Worm (Caenorhabditis elegans) whole organism, young adult: ENCODE measurements around the gene K05F1.6.

Source experiments
- B0336.3 ChIP-seq: fragments of 200-800 bp; sonication (Bioruptor generic); IDR thresholded peaks from 2 replicates; pipeline ENCODE4 v1.3.6; 2022; ENCODE audit warnings: missing genetic modification characterization, missing compliant biosample characterization
- C17E4.6 ChIP-seq: fragments of 200-800 bp; sonication (Bioruptor generic); IDR thresholded peaks from 2 replicates; pipeline ENCODE4 v1.3.6; 2022; ENCODE audit warnings: missing genetic modification reagents, missing genetic modification characterization, missing compliant biosample characterization
- F33H1.4 ChIP-seq: fragments of 200-800 bp; sonication (Bioruptor generic); IDR thresholded peaks from 2 replicates; pipeline ENCODE4 v1.3.6; 2022; ENCODE audit warnings: missing genetic modification reagents, missing genetic modification characterization, missing compliant biosample characterization
- F52B5.7 ChIP-seq: sonication (generic microtip); optimal IDR thresholded peaks from 2 replicates; lab custom pipeline; 2016; ENCODE audit warnings: mild to moderate bottlenecking, missing genetic modification characterization, missing compliant biosample characterization
- F57A8.1 ChIP-seq: fragments of 200-800 bp; sonication (Bioruptor generic); optimal IDR thresholded peaks from 2 replicates; lab custom pipeline; 2018; ENCODE audit warnings: mild to moderate bottlenecking, missing genetic modification characterization, moderate library complexity, missing compliant biosample characterization
- T26A5.8 ChIP-seq: sonication (generic microtip); optimal IDR thresholded peaks from 2 replicates; lab custom pipeline; 2016; ENCODE audit warnings: missing genetic modification characterization, missing compliant biosample characterization
- Y53G8AR.9 ChIP-seq: fragments of 200-800 bp; sonication (Bioruptor generic); conservative IDR thresholded peaks from 2 replicates; pipeline ENCODE4 v1.3.6; 2022; ENCODE audit warnings: missing genetic modification reagents, missing genetic modification characterization, missing compliant biosample characterization
- Y67H2A.10 ChIP-seq: fragments of 200-800 bp; sonication (Bioruptor generic); conservative IDR thresholded peaks from 2 replicates; pipeline ENCODE4 v1.3.6; 2022; ENCODE audit warnings: missing genetic modification reagents, missing genetic modification characterization, missing compliant biosample characterization
- Y79H2A.3 ChIP-seq: fragments of 200-800 bp; sonication (Bioruptor generic); conservative IDR thresholded peaks from 2 replicates; pipeline ENCODE4 v1.3.6; 2022; ENCODE audit warnings: missing genetic modification reagents, missing genetic modification characterization, missing compliant biosample characterization
- Y95B8A.8 ChIP-seq: fragments of 200-800 bp; sonication (Bioruptor generic); IDR thresholded peaks from 2 replicates; pipeline ENCODE4 v1.3.6; 2022; ENCODE audit warnings: missing genetic modification reagents, missing genetic modification characterization, missing compliant biosample characterization
- akir-1 ChIP-seq: fragments of 200-800 bp; sonication (Bioruptor generic); optimal IDR thresholded peaks from 2 replicates; lab custom pipeline; 2018; ENCODE audit warnings: mild to moderate bottlenecking, missing genetic modification characterization, moderate library complexity, missing compliant biosample characterization
- aptf-3 ChIP-seq: fragments of 200-800 bp; sonication (Bioruptor generic); IDR thresholded peaks from 2 replicates; pipeline ENCODE4 v1.3.6; 2022; ENCODE audit warnings: missing genetic modification characterization, missing compliant biosample characterization
- athp-1 ChIP-seq: sonication (generic microtip); optimal IDR thresholded peaks from 2 replicates; lab custom pipeline; 2017; ENCODE audit warnings: mild to moderate bottlenecking, missing genetic modification characterization, missing compliant biosample characterization
- attf-5 ChIP-seq: fragments of 200-800 bp; sonication (Bioruptor generic); optimal IDR thresholded peaks from 2 replicates; lab custom pipeline; 2018; ENCODE audit warnings: mild to moderate bottlenecking, missing genetic modification characterization, missing compliant biosample characterization
- bed-2 ChIP-seq: fragments of 200-800 bp; sonication (Bioruptor generic); IDR thresholded peaks from 2 replicates; pipeline ENCODE4 v1.3.6; 2022; ENCODE audit warnings: missing genetic modification reagents, missing genetic modification characterization, missing compliant biosample characterization
- cebp-1 ChIP-seq, 2 experiments: fragments of 200-800 bp in 1 of 2; sonication (Bioruptor generic) in 1 of 2; sonication (generic microtip) in 1 of 2; IDR thresholded peaks in 1 of 2; optimal IDR thresholded peaks in 1 of 2; 2 replicates each; pipeline versions ENCODE4 v1.3.6 to Lab custom; 2017 to 2022; ENCODE audit warnings: missing compliant biosample characterization in 2 of 2, missing genetic modification characterization in 2 of 2, mild to moderate bottlenecking in 1 of 2, missing genetic modification reagents in 1 of 2, moderate library complexity in 1 of 2
- ceh-79 ChIP-seq: sonication (generic microtip); optimal IDR thresholded peaks from 2 replicates; lab custom pipeline; 2017; ENCODE audit warnings: mild to moderate bottlenecking, missing genetic modification characterization, missing compliant biosample characterization
- ceh-91 ChIP-seq: fragments of 200-800 bp; sonication (Bioruptor generic); IDR thresholded peaks from 2 replicates; pipeline ENCODE4 v1.3.6; 2022; ENCODE audit warnings: missing genetic modification reagents, missing genetic modification characterization, missing compliant biosample characterization
- dpl-1 ChIP-seq: fragments of 150-350 bp; optimal IDR thresholded peaks from 2 replicates; lab custom pipeline; 2014; ENCODE audit warnings: missing biosample characterization, missing genetic modification reagents, missing genetic modification characterization
- him-1 ChIP-seq: sonication (generic microtip); optimal IDR thresholded peaks from 2 replicates; lab custom pipeline; 2016; ENCODE audit warnings: missing genotype, missing genetic modification reagents, missing genetic modification characterization, missing compliant biosample characterization
- hlh-26 ChIP-seq: fragments of 200-800 bp; sonication (Bioruptor generic); conservative IDR thresholded peaks from 2 replicates; pipeline ENCODE4 v1.3.6; 2022; ENCODE audit warnings: missing genetic modification reagents, missing genetic modification characterization, missing compliant biosample characterization
- hmg-1.2 ChIP-seq: fragments of 200-800 bp; sonication (Bioruptor generic); IDR thresholded peaks from 2 replicates; pipeline ENCODE4 v1.3.6; 2022; ENCODE audit warnings: missing genetic modification reagents, missing genetic modification characterization, missing compliant biosample characterization
- hmg-20 ChIP-seq: fragments of 200-800 bp; sonication (Bioruptor generic); IDR thresholded peaks from 2 replicates; pipeline ENCODE4 v1.3.6; 2022; ENCODE audit warnings: missing genetic modification reagents, missing genetic modification characterization, missing compliant biosample characterization
- hsf-1 ChIP-seq: fragments of 200-800 bp; sonication (Bioruptor generic); IDR thresholded peaks from 2 replicates; pipeline ENCODE4 v1.3.6; 2022; ENCODE audit warnings: missing genetic modification reagents, missing genetic modification characterization, missing compliant biosample characterization
- lag-1 ChIP-seq: fragments of 200-800 bp; sonication (Bioruptor generic); IDR thresholded peaks from 2 replicates; pipeline ENCODE4 v1.3.6; 2022; ENCODE audit warnings: missing genetic modification reagents, missing genetic modification characterization, missing compliant biosample characterization
- lin-40 ChIP-seq: sonication (generic microtip); optimal IDR thresholded peaks from 2 replicates; lab custom pipeline; 2016; ENCODE audit warnings: missing genetic modification characterization, mild to moderate bottlenecking, missing compliant biosample characterization, missing genotype, missing genetic modification reagents
- lsl-1 ChIP-seq: fragments of 200-800 bp; sonication (Bioruptor generic); optimal IDR thresholded peaks from 2 replicates; lab custom pipeline; 2018; ENCODE audit warnings: mild to moderate bottlenecking, missing genetic modification characterization, moderate library complexity, missing compliant biosample characterization
- lsy-27 ChIP-seq: sonication (generic microtip); optimal IDR thresholded peaks from 2 replicates; lab custom pipeline; 2017; ENCODE audit warnings: missing genetic modification characterization, mild to moderate bottlenecking, missing compliant biosample characterization, antibody characterized with exemption, missing genotype, borderline replicate concordance; ENCODE audit not compliant: insufficient read depth
- madf-10 ChIP-seq: sonication (generic microtip); optimal IDR thresholded peaks from 2 replicates; lab custom pipeline; 2016; ENCODE audit warnings: mild to moderate bottlenecking, missing genetic modification characterization, missing compliant biosample characterization
- madf-8 ChIP-seq: fragments of 200-800 bp; sonication (Bioruptor generic); conservative IDR thresholded peaks from 2 replicates; pipeline ENCODE4 v1.3.6; 2022; ENCODE audit warnings: missing genetic modification reagents, missing genetic modification characterization, missing compliant biosample characterization
- mel-28 ChIP-seq: sonication (generic microtip); optimal IDR thresholded peaks from 2 replicates; lab custom pipeline; 2016; ENCODE audit warnings: borderline replicate concordance, mild to moderate bottlenecking, missing genetic modification characterization, missing compliant biosample characterization
- mes-4 ChIP-seq: sonication (generic microtip); optimal IDR thresholded peaks from 2 replicates; lab custom pipeline; 2016; ENCODE audit warnings: missing genotype, missing genetic modification characterization, missing compliant biosample characterization
- nhr-120 ChIP-seq: fragments of 200-800 bp; sonication (Bioruptor generic); IDR thresholded peaks from 2 replicates; pipeline ENCODE4 v1.3.6; 2022; ENCODE audit warnings: missing genetic modification characterization, missing compliant biosample characterization
- nhr-80 ChIP-seq: sonication (generic microtip); optimal IDR thresholded peaks from 2 replicates; lab custom pipeline; 2016; ENCODE audit warnings: missing genetic modification characterization, missing compliant biosample characterization
- pbrm-1 ChIP-seq: fragments of 200-800 bp; sonication (Bioruptor generic); IDR thresholded peaks from 2 replicates; pipeline ENCODE4 v1.3.6; 2022; ENCODE audit warnings: missing genetic modification reagents, missing genetic modification characterization, missing compliant biosample characterization
- pha-4 ChIP-seq: fragments of 150-350 bp; sonication (generic microtip); optimal IDR thresholded peaks from 2 replicates; lab custom pipeline; 2014; ENCODE audit warnings: missing biosample characterization, missing genetic modification reagents, missing genetic modification characterization
- sdz-38 ChIP-seq: sonication (generic microtip); optimal IDR thresholded peaks from 2 replicates; lab custom pipeline; 2016; ENCODE audit warnings: missing genotype, missing genetic modification characterization, missing compliant biosample characterization
- snpc-1.3 ChIP-seq: sonication (generic microtip); optimal IDR thresholded peaks from 2 replicates; lab custom pipeline; 2017; ENCODE audit warnings: missing genetic modification characterization, mild to moderate bottlenecking, missing compliant biosample characterization, antibody characterized with exemption, moderate library complexity, missing genotype, missing genetic modification reagents; ENCODE audit not compliant: insufficient read depth
- snpc-3.4 ChIP-seq: sonication (generic microtip); optimal IDR thresholded peaks from 2 replicates; lab custom pipeline; 2017; ENCODE audit warnings: missing genetic modification characterization, mild to moderate bottlenecking, missing compliant biosample characterization, antibody characterized with exemption, moderate library complexity, missing genotype, missing genetic modification reagents
- snpc-4 ChIP-seq, 5 experiments: fragments of 150-350 bp in 1 of 5; sonication (generic microtip) in 4 of 5; optimal IDR thresholded peaks; 2 replicates each; lab custom pipeline; 2014 to 2018; ENCODE audit warnings: missing genetic modification characterization in 5 of 5, missing biosample characterization in 3 of 5, antibody characterized with exemption in 2 of 5, mild to moderate bottlenecking in 2 of 5, missing compliant biosample characterization in 2 of 5, missing genotype in 2 of 5, moderate library complexity in 2 of 5, missing genetic modification reagents in 1 of 5
- somi-1 ChIP-seq: fragments of 200-800 bp; sonication (Bioruptor generic); optimal IDR thresholded peaks from 2 replicates; lab custom pipeline; 2018; ENCODE audit warnings: mild to moderate bottlenecking, missing genetic modification characterization, missing compliant biosample characterization
- unc-62 ChIP-seq: fragments of 150-350 bp; optimal IDR thresholded peaks from 2 replicates; lab custom pipeline; 2014; ENCODE audit warnings: missing biosample characterization, missing genetic modification reagents, missing genetic modification characterization
- zim-3 ChIP-seq: sonication (generic microtip); optimal IDR thresholded peaks from 2 replicates; lab custom pipeline; 2017; ENCODE audit warnings: mild to moderate bottlenecking, missing genetic modification characterization, moderate library complexity, missing compliant biosample characterization
- ztf-18 ChIP-seq: sonication (generic microtip); optimal IDR thresholded peaks from 2 replicates; lab custom pipeline; 2016; ENCODE audit warnings: missing genotype, mild to moderate bottlenecking, missing genetic modification characterization, missing compliant biosample characterization

K05F1.6 gene

DNA sequence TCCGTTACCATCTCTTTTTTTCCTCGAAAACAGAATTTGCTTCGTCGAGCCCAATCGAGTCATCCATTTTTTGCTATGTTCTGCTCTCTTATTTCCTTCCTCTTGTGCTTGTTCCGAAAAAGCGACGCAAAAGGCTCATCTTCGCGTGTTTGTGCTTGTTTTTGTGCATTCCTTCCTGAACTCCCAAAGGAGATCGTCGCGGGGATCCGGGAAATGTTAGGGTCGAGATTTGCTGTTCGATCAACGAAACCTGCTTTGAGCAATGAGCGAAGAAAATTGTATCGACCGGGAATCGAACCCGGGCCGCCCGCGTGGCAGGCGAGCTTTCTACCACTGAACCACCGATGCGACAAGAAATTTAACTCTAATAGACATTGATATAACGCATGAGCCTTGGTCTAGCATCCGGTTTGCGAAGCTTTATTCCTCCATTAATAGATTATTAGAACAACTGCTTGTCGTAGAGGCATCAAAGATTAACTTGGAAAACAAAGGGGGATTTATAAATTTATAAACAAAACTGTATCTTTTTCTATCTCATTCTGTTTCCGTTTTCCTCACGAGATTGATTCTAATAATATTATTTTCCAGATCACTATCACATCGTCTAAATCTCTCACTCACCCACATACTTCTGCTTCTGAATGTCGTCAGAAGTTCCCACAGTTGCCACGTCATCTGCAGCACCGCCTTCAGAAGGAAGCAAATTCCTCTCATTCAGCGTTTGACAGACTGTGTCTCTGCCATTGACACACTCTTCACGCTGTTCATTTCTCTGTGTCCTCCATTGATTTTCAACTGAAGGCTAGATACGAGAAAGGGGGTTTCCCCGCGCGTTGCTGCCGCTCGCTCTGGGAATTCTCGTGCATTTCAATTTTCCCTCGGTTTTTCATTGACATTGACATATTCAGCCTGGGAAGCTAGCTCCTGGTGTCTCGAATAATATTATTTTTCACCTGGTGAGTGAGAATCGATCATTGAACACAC, at the start of gene K05F1.6:
Gene K05F1.6, plus strand, starts transcription at position 586 of the 987 bp plus-strand sequence.
- TF ChIP-seq lsl-1 (GFP tag; lab: Kevin White, UChicago) (peak; percentile 63), sdz-38 (no peak), hlh-26 (no peak), Y79H2A.3 (peak; percentile 64; the same call in 1 of the 2 replicates), F57A8.1 (peak; percentile 30), F52B5.7 (tag; lab: Kevin White, UChicago) (peak; percentile 90), aptf-3 (GFP tag; lab: Robert Waterston, UW) (peak; percentile 95), hmg-1.2 (peak; percentile 90), nhr-80 (tag; lab: Kevin White, UChicago) (peak; percentile 81), T26A5.8 (peak; percentile 83), unc-62 (no peak), Y53G8AR.9 (GFP tag; lab: Robert Waterston, UW) (peak; percentile 77; the same call in 1 of the 2 replicates), dpl-1 (GFP tag; lab: Kevin White, UChicago) (no peak), nhr-120 (GFP tag; lab: Robert Waterston, UW) (no peak), akir-1 (GFP tag; lab: Kevin White, UChicago) (no peak), ceh-79 (tag; lab: Kevin White, UChicago) (peak; percentile 83), cebp-1 (GFP tag; IDR thresholded peaks at IDR 0.05; lab: Robert Waterston, UW) (0 out of 2 replicates have a peak, but pooled peaks have one; percentile 53), cebp-1 (tag; optimal IDR thresholded peaks at IDR 0.05; lab: Kevin White, UChicago) (peak; percentile 70), mel-28 (no peak), lin-40 (tag; lab: Kevin White, UChicago) (peak; percentile 80), F33H1.4 (GFP tag; lab: Robert Waterston, UW) (peak; percentile 34; the same call in 1 of the 2 replicates), somi-1 (GFP tag; lab: Kevin White, UChicago) (peak; percentile 82), lsy-27 (peak; percentile 90), zim-3 (peak; percentile 94), snpc-3.4 (tag; lab: Kevin White, UChicago) (peak; percentile 84), ztf-18 (tag; lab: Kevin White, UChicago) (peak; percentile 81), Y95B8A.8 (GFP tag; lab: Robert Waterston, UW) (peak; percentile 70), attf-5 (GFP tag; lab: Kevin White, UChicago) (peak; percentile 64), hsf-1 (GFP tag; lab: Robert Waterston, UW) (peak; percentile 44; the same call in 1 of the 2 replicates), mes-4 (peak; percentile 76), athp-1 (tag; lab: Kevin White, UChicago) (peak; percentile 77), pbrm-1 (GFP tag; lab: Robert Waterston, UW) (peak; percentile 79), C17E4.6 (GFP tag; lab: Robert Waterston, UW) (0 out of 2 replicates have a peak, but pooled peaks have one; percentile 62), hmg-20 (GFP tag; lab: Robert Waterston, UW) (peak; percentile 18; the same call in 1 of the 2 replicates), snpc-4 (GFP tag; optimal IDR thresholded peaks at IDR 0.05; lab: Kevin White, UChicago) (peak; percentile 55), snpc-4 (tag; optimal IDR thresholded peaks at IDR 0.05; lab: Kevin White, UChicago) (peak in 3 of 4 experiments; percentile 76 to 81 (median 77)), Y67H2A.10 (no peak), madf-10 (tag; lab: Kevin White, UChicago) (peak; percentile 70), pha-4 (tag; lab: Kevin White, UChicago) (no peak), bed-2 (peak; percentile 61; the same call in 1 of the 2 replicates), lag-1 (GFP tag; lab: Robert Waterston, UW) (no peak), snpc-1.3 (peak; percentile 59), him-1 (tag; lab: Kevin White, UChicago) (peak; percentile 83), ceh-91 (GFP tag; lab: Robert Waterston, UW) (peak; percentile 57), madf-8 (GFP tag; lab: Robert Waterston, UW) (0 out of 2 replicates have a peak, but pooled peaks have one; percentile 5), B0336.3 (peak; percentile 83; the same call in 1 of the 2 replicates)
